Worm (Caenorhabditis elegans): ENCODE measurements around the gene M79.2.

ce11 chrX:10593234-10593633 lies 35.4 kb downstream of the M79.2 start, which contains the start of gene sdn-1:
- TF ChIP-seq tra-4 (tag; optimal IDR thresholded peaks at IDR 0.05) (no peak), ama-1 (optimal IDR thresholded peaks at IDR 0.05) (no peak), pes-1 (GFP tag; IDR thresholded peaks at IDR 0.05) (no peak), ets-7 (tag; optimal IDR thresholded peaks at IDR 0.05) (no peak)
